Fruit fly (Drosophila melanogaster) whole organism, embryonic: ENCODE results near the gene Awh.

Source experiments
- Asciz ChIP-seq: fragments of 200-800 bp; sonication (Bioruptor generic); optimal IDR thresholded peaks from 2 replicates; lab custom pipeline; 2017; ENCODE audit warnings: missing biosample characterization, mild to moderate bottlenecking, missing genetic modification characterization, missing genetic modification reagents
- CG10209 ChIP-seq: fragments of 200-800 bp; sonication (Bioruptor generic); optimal IDR thresholded peaks from 3 replicates; lab custom pipeline; 2017; ENCODE audit warnings: missing biosample characterization, mild to moderate bottlenecking, missing genetic modification characterization, missing genetic modification reagents
- CG10267 ChIP-seq: fragments of 200-800 bp; sonication (Bioruptor generic); optimal IDR thresholded peaks from 2 replicates; lab custom pipeline; 2018; ENCODE audit warnings: missing biosample characterization, mild to moderate bottlenecking, missing genetic modification characterization, moderate library complexity
- CG12942 ChIP-seq: fragments of 200-800 bp; sonication (Bioruptor generic); optimal IDR thresholded peaks from 3 replicates; lab custom pipeline; 2016; ENCODE audit warnings: missing biosample characterization, missing genetic modification characterization
- CG13424 ChIP-seq: fragments of 200-800 bp; sonication (Bioruptor generic); optimal IDR thresholded peaks from 2 replicates; lab custom pipeline; 2019; ENCODE audit warnings: missing biosample characterization, mild to moderate bottlenecking, missing genetic modification characterization, moderate library complexity
- CG13624 ChIP-seq: fragments of 200-800 bp; sonication (Bioruptor generic); optimal IDR thresholded peaks from 2 replicates; lab custom pipeline; 2016; ENCODE audit warnings: missing biosample characterization, missing genetic modification characterization
- CG14710 ChIP-seq: fragments of 200-800 bp; sonication (Bioruptor generic); optimal IDR thresholded peaks from 3 replicates; lab custom pipeline; 2019; ENCODE audit warnings: missing biosample characterization, mild to moderate bottlenecking, missing genetic modification characterization, moderate library complexity
- CG14860 ChIP-seq: fragments of 200-800 bp; sonication (Bioruptor generic); IDR thresholded peaks from 3 replicates; pipeline ENCODE4 v1.3.6; 2022; ENCODE audit warnings: missing biosample characterization, missing genetic modification characterization; ENCODE audit not compliant: partially characterized antibody
- CG1529 ChIP-seq: fragments of 200-800 bp; sonication (Bioruptor generic); optimal IDR thresholded peaks from 3 replicates; lab custom pipeline; 2018; ENCODE audit warnings: missing biosample characterization, missing genetic modification characterization
- CG16813 ChIP-seq: fragments of 200-800 bp; sonication (Bioruptor generic); IDR thresholded peaks from 3 replicates; pipeline ENCODE4 v1.3.6; 2022; ENCODE audit warnings: missing biosample characterization, missing genetic modification characterization; ENCODE audit not compliant: partially characterized antibody
- CG17186 ChIP-seq: fragments of 200-800 bp; sonication (Bioruptor generic); optimal IDR thresholded peaks from 3 replicates; lab custom pipeline; 2017; ENCODE audit warnings: missing biosample characterization, missing genetic modification reagents, missing genetic modification characterization
- CG17568 ChIP-seq: fragments of 200-800 bp; sonication (Bioruptor generic); optimal IDR thresholded peaks from 2 replicates; lab custom pipeline; 2018; ENCODE audit warnings: missing biosample characterization, mild to moderate bottlenecking, missing genetic modification characterization, moderate library complexity
- CG2120 ChIP-seq: fragments of 200-800 bp; sonication (Bioruptor generic); optimal IDR thresholded peaks from 3 replicates; lab custom pipeline; 2016; ENCODE audit warnings: missing biosample characterization, missing genetic modification characterization
- CG2712 ChIP-seq: fragments of 200-800 bp; optimal IDR thresholded peaks from 3 replicates; lab custom pipeline; 2019; ENCODE audit warnings: missing biosample characterization, mild to moderate bottlenecking, missing genetic modification characterization, moderate library complexity
- CG34224 ChIP-seq: fragments of 200-800 bp; sonication (Bioruptor generic); IDR thresholded peaks from 3 replicates; pipeline ENCODE4 v1.3.6; 2022; ENCODE audit warnings: missing biosample characterization, missing genetic modification characterization; ENCODE audit not compliant: partially characterized antibody
- CG4820 ChIP-seq: fragments of 200-800 bp; sonication (Bioruptor generic); optimal IDR thresholded peaks from 3 replicates; lab custom pipeline; 2016; ENCODE audit warnings: missing biosample characterization, missing genetic modification characterization
- CG6254 ChIP-seq: fragments of 200-800 bp; sonication (Bioruptor generic); optimal IDR thresholded peaks from 3 replicates; lab custom pipeline; 2017; ENCODE audit warnings: mild to moderate bottlenecking, missing biosample characterization, missing genetic modification reagents, missing genetic modification characterization
- CG6791 ChIP-seq: fragments of 200-800 bp; sonication (Bioruptor generic); IDR thresholded peaks from 3 replicates; pipeline ENCODE4 v1.3.6; 2022; ENCODE audit warnings: missing biosample characterization, missing genetic modification characterization; ENCODE audit not compliant: partially characterized antibody
- CG7271 ChIP-seq: fragments of 200-800 bp; sonication (Bioruptor generic); optimal IDR thresholded peaks from 2 replicates; lab custom pipeline; 2018; ENCODE audit warnings: missing biosample characterization, mild to moderate bottlenecking, missing genetic modification characterization, moderate library complexity
- CG7963 ChIP-seq: fragments of 200-800 bp; sonication (Bioruptor generic); IDR thresholded peaks from 3 replicates; pipeline ENCODE4 v1.3.6; 2022; ENCODE audit warnings: missing biosample characterization, missing genetic modification characterization; ENCODE audit not compliant: partially characterized antibody
- CG9797 ChIP-seq: fragments of 200-800 bp; sonication (Bioruptor generic); optimal IDR thresholded peaks from 3 replicates; lab custom pipeline; 2018; ENCODE audit warnings: missing biosample characterization, mild to moderate bottlenecking, missing genetic modification characterization
- CG9932 ChIP-seq: fragments of 200-800 bp; sonication (Bioruptor generic); IDR thresholded peaks from 2 replicates; pipeline ENCODE4 v1.3.6; 2022; ENCODE audit warnings: missing biosample characterization, missing genetic modification characterization
- D19A ChIP-seq: fragments of 200-800 bp; optimal IDR thresholded peaks from 3 replicates; lab custom pipeline; 2019; ENCODE audit warnings: missing biosample characterization, mild to moderate bottlenecking, missing genetic modification characterization, moderate library complexity
- Dek ChIP-seq: fragments of 200-800 bp; sonication (Bioruptor generic); optimal IDR thresholded peaks from 3 replicates; lab custom pipeline; 2019; ENCODE audit warnings: missing biosample characterization, mild to moderate bottlenecking, missing genetic modification characterization, moderate library complexity
- Dref ChIP-seq: fragments of 200-800 bp; sonication (Bioruptor generic); IDR thresholded peaks from 2 replicates; pipeline ENCODE4 v1.3.6; 2022; ENCODE audit warnings: missing biosample characterization, missing genetic modification characterization
- MESR4 ChIP-seq: fragments of 200-800 bp; sonication (Bioruptor generic); optimal IDR thresholded peaks from 2 replicates; lab custom pipeline; 2018; ENCODE audit warnings: missing biosample characterization, mild to moderate bottlenecking, missing genetic modification characterization, moderate library complexity
- Mrtf ChIP-seq: fragments of 200-800 bp; sonication (Bioruptor generic); IDR thresholded peaks from 3 replicates; pipeline ENCODE4 v1.3.6; 2022; ENCODE audit warnings: missing biosample characterization, missing genetic modification characterization
- NC2β ChIP-seq: fragments of 200-800 bp; sonication (Bioruptor generic); optimal IDR thresholded peaks from 2 replicates; lab custom pipeline; 2016; ENCODE audit warnings: missing biosample characterization, missing genetic modification characterization
- Neu2 ChIP-seq: fragments of 200-800 bp; sonication (Bioruptor generic); optimal IDR thresholded peaks from 3 replicates; lab custom pipeline; 2016; ENCODE audit warnings: missing biosample characterization, missing genetic modification characterization, borderline replicate concordance
- Nf-YC ChIP-seq: fragments of 200-800 bp; optimal IDR thresholded peaks from 3 replicates; lab custom pipeline; 2019; ENCODE audit warnings: missing biosample characterization, mild to moderate bottlenecking, missing genetic modification characterization, moderate library complexity
- Scr ChIP-seq: fragments of 200-800 bp; sonication (Bioruptor generic); IDR thresholded peaks from 2 replicates; pipeline ENCODE4 v1.3.6; 2022; ENCODE audit warnings: missing biosample characterization, missing genetic modification characterization; ENCODE audit not compliant: partially characterized antibody
- amos ChIP-seq: fragments of 200-800 bp; sonication (Bioruptor generic); IDR thresholded peaks from 2 replicates; pipeline ENCODE4 v1.3.6; 2022; ENCODE audit warnings: missing biosample characterization, missing genetic modification characterization; ENCODE audit not compliant: partially characterized antibody
- bcd ChIP-seq: fragments of 200-800 bp; sonication (Bioruptor generic); optimal IDR thresholded peaks from 2 replicates; lab custom pipeline; 2017; ENCODE audit warnings: missing biosample characterization, mild to moderate bottlenecking, missing genetic modification characterization
- chinmo ChIP-seq: fragments of 200-800 bp; sonication (Bioruptor generic); IDR thresholded peaks from 4 replicates; pipeline ENCODE4 v1.3.6; 2022; ENCODE audit warnings: missing biosample characterization, missing genetic modification characterization; ENCODE audit not compliant: partially characterized antibody
- fd96Cb ChIP-seq: fragments of 200-800 bp; sonication (Bioruptor generic); optimal IDR thresholded peaks from 2 replicates; lab custom pipeline; 2018; ENCODE audit warnings: missing biosample characterization, mild to moderate bottlenecking, missing genetic modification characterization, moderate library complexity
- grau ChIP-seq: fragments of 200-800 bp; optimal IDR thresholded peaks from 3 replicates; lab custom pipeline; 2019; ENCODE audit warnings: missing biosample characterization, mild to moderate bottlenecking, missing genetic modification characterization, moderate library complexity
- gro ChIP-seq: fragments of 200-800 bp; sonication (Bioruptor generic); optimal IDR thresholded peaks from 2 replicates; lab custom pipeline; 2016; ENCODE audit warnings: missing biosample characterization, missing genetic modification characterization
- gt ChIP-seq: fragments of 200-800 bp; sonication (Bioruptor generic); IDR thresholded peaks from 2 replicates; pipeline ENCODE4 v1.3.6; 2022; ENCODE audit warnings: missing biosample characterization, missing genetic modification characterization
- knrl ChIP-seq: fragments of 200-800 bp; sonication (Bioruptor generic); IDR thresholded peaks from 3 replicates; pipeline ENCODE4 v1.3.6; 2022; ENCODE audit warnings: missing biosample characterization, missing genetic modification characterization; ENCODE audit not compliant: partially characterized antibody
- mam ChIP-seq: fragments of 200-800 bp; sonication (Bioruptor generic); optimal IDR thresholded peaks from 3 replicates; lab custom pipeline; 2016; ENCODE audit warnings: missing biosample characterization, missing genetic modification characterization
- nerfin-1 ChIP-seq: fragments of 200-800 bp; sonication (Bioruptor generic); optimal IDR thresholded peaks from 3 replicates; lab custom pipeline; 2019; ENCODE audit warnings: missing biosample characterization, mild to moderate bottlenecking, missing genetic modification characterization, moderate library complexity
- oc ChIP-seq: fragments of 200-800 bp; sonication (Bioruptor generic); optimal IDR thresholded peaks from 2 replicates; lab custom pipeline; 2018; ENCODE audit warnings: missing biosample characterization, mild to moderate bottlenecking, missing genetic modification characterization, moderate library complexity
- scrt ChIP-seq: fragments of 200-800 bp; sonication (Bioruptor generic); optimal IDR thresholded peaks from 2 replicates; lab custom pipeline; 2018; ENCODE audit warnings: missing biosample characterization, mild to moderate bottlenecking, missing genetic modification characterization, moderate library complexity
- sna ChIP-seq: fragments of 200-800 bp; sonication (Bioruptor generic); IDR thresholded peaks from 2 replicates; pipeline ENCODE4 v1.3.6; 2022; ENCODE audit warnings: missing biosample characterization, missing genetic modification characterization; ENCODE audit not compliant: partially characterized antibody
- stwl ChIP-seq: fragments of 200-800 bp; sonication (Bioruptor generic); optimal IDR thresholded peaks from 3 replicates; lab custom pipeline; 2018; ENCODE audit warnings: missing biosample characterization, mild to moderate bottlenecking, missing genetic modification characterization, moderate library complexity
- trem ChIP-seq: fragments of 200-800 bp; optimal IDR thresholded peaks from 3 replicates; lab custom pipeline; 2019; ENCODE audit warnings: missing biosample characterization, mild to moderate bottlenecking, missing genetic modification characterization, moderate library complexity
- vnd ChIP-seq: fragments of 200-800 bp; sonication (Bioruptor generic); IDR thresholded peaks from 3 replicates; pipeline ENCODE4 v1.3.6; 2022; ENCODE audit warnings: missing biosample characterization, missing genetic modification characterization; ENCODE audit not compliant: partially characterized antibody

The Awh gene

DNA sequence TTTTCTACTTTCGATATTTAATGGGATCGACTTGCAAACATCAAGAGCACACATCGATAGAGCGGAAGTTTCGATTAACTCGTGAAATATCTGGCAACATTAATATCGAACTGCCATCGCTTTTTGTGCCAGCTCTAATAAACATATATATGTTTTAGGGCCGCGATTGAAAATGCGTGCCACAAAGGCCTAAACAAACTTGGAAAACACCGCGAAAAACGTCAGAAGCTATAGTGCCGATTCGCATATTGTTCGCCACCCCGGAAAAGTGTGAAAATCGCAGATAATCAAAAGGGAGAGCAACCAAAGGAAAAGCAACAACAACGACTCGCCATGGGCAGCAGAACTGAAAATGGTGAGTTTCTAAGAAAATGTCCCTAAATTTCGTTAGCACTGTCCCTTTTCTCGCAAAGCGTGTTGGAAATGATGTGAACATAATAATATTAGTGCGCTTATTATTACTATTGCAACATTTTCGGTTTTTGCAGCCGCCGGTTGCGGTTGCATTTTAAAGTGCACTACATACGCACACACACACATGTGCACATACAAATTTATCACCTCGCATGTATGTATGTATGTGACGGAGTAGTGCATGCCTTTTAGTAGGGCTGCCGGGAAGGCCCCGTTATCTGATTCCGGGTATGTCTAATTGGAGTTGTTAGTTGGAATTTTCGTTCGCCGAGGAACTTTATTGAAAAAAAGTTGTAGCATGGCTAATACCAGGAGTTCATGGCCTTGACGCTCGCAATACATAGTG is 27.3 kb upstream of the Awh start, which contains the start of gene enc (continued):
- TF ChIP-seq gt (GFP tag; lab: Robert Waterston, UW), result no peak
- peak; percentile 12 for TF ChIP-seq Dek (tag; lab: Kevin White, UChicago)
- peak; percentile 34 for TF ChIP-seq CG14710 (tag; lab: Kevin White, UChicago)
- peak; percentile 98 for TF ChIP-seq amos
- peak; percentile 92 for TF ChIP-seq stwl (tag; lab: Kevin White, UChicago)
- TF ChIP-seq scrt, result peak; percentile 8
- peak; percentile 93 for TF ChIP-seq CG14860 (GFP tag; lab: Robert Waterston, UW)
- peak; percentile 93 for TF ChIP-seq sna
- TF ChIP-seq CG9932 (GFP tag; lab: Robert Waterston, UW), result peak; percentile 50; the same call in 1 of the 2 replicates
- no peak for TF ChIP-seq CG7271 (tag; lab: Kevin White, UChicago)
- peak; percentile 89 for TF ChIP-seq CG1529 (GFP tag; lab: Kevin White, UChicago)
- peak; percentile 2 for TF ChIP-seq gro
- TF ChIP-seq bcd, result no peak
- no peak for TF ChIP-seq CG6254 (GFP tag; lab: Kevin White, UChicago)
- TF ChIP-seq CG17568, result no peak
- peak; percentile 4 for TF ChIP-seq nerfin-1 (tag; lab: Kevin White, UChicago)
- peak; percentile 98 for TF ChIP-seq CG6791 (GFP tag; lab: Robert Waterston, UW)
- peak; percentile 95 for TF ChIP-seq CG16813
- TF ChIP-seq knrl (GFP tag; lab: Robert Waterston, UW), result peak; percentile 96
- peak; percentile 94 for TF ChIP-seq Scr
- TF ChIP-seq CG9797 (GFP tag; lab: Kevin White, UChicago), result peak; percentile 7
- peak; percentile 23 for TF ChIP-seq Asciz (GFP tag; lab: Kevin White, UChicago)
- TF ChIP-seq CG13424, result peak; percentile 9
- no peak for TF ChIP-seq CG12942
- TF ChIP-seq mam (GFP tag; lab: Kevin White, UChicago), result peak; percentile 23
- peak; percentile 82 for TF ChIP-seq MESR4 (GFP tag; lab: Kevin White, UChicago)
- TF ChIP-seq Nf-YC (tag; lab: Kevin White, UChicago), result peak; percentile 29
- TF ChIP-seq chinmo (GFP tag; lab: Robert Waterston, UW), result peak; percentile 96
- TF ChIP-seq fd96Cb, result no peak
- peak; percentile 33 for TF ChIP-seq CG2712
- peak; percentile 50 for TF ChIP-seq CG13624 (GFP tag; lab: Kevin White, UChicago)
- peak; percentile 45 for TF ChIP-seq CG17186
- peak; percentile 10 for TF ChIP-seq grau
- no peak for TF ChIP-seq CG10209 (GFP tag; lab: Kevin White, UChicago)
- peak; percentile 43 for TF ChIP-seq CG2120 (GFP tag; lab: Kevin White, UChicago)
- no peak for TF ChIP-seq Mrtf (GFP tag; lab: Robert Waterston, UW)
- peak; percentile 36 for TF ChIP-seq D19A (tag; lab: Kevin White, UChicago)
- TF ChIP-seq CG10267 (tag; lab: Kevin White, UChicago), result peak; percentile 39
- TF ChIP-seq Neu2 (GFP tag; lab: Kevin White, UChicago), result peak; percentile 36
- peak; percentile 96 for TF ChIP-seq CG7963 (GFP tag; lab: Robert Waterston, UW)
- no peak for TF ChIP-seq oc (tag; lab: Kevin White, UChicago)
- TF ChIP-seq vnd, result peak; percentile 97
- TF ChIP-seq Dref (GFP tag; lab: Robert Waterston, UW), result peak; percentile 94
- TF ChIP-seq NC2β (GFP tag; lab: Kevin White, UChicago), result peak; percentile 15
- TF ChIP-seq CG34224 (GFP tag; lab: Robert Waterston, UW), result peak; percentile 97
- TF ChIP-seq trem (tag; lab: Kevin White, UChicago), result peak; percentile 71
- TF ChIP-seq CG4820, result no peak
